Worm (Caenorhabditis elegans): ENCODE data around the gene Y38E10A.9.

Gene Y38E10A.9

DNA sequence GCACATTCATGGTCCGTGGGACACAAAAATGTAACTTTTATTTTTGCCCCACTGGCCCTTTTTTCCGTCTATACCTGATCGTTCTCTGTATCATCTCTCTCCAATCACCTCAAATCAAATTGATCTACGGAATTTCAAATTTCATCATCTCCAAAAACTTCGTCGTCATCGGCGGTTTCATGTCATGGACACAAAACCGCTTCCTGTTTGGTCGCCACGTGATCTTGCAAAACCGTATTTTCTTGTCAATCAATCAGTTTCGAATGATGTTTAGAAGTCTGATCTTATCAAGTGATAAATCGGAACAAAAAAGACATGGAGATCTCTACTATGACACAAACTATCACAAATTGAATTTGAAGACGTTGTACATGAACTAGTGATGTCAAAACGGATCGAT lies 16.9 kb downstream of the Y38E10A.9 start:
- TF ChIP-seq him-1 (tag; optimal IDR thresholded peaks at IDR 0.05) = no peak
- TF ChIP-seq K11D2.4 (GFP tag; IDR thresholded peaks at IDR 0.05) = no peak
- no peak for TF ChIP-seq ceh-27 (GFP tag; optimal IDR thresholded peaks at IDR 0.05)
- no peak for TF ChIP-seq ccch-3 (GFP tag; optimal IDR thresholded peaks at IDR 0.05)
- no peak for TF ChIP-seq sptf-2 (GFP tag; optimal IDR thresholded peaks at IDR 0.05)
- peak; percentile 37 for TF ChIP-seq lin-40 (tag; optimal IDR thresholded peaks at IDR 0.05)
- no peak for TF ChIP-seq die-1 (tag; optimal IDR thresholded peaks at IDR 0.05)
- TF ChIP-seq ztf-28 (GFP tag; IDR thresholded peaks at IDR 0.05) = no peak
- no peak for TF ChIP-seq rec-8 (tag; optimal IDR thresholded peaks at IDR 0.05)
- no peak for TF ChIP-seq nhr-179 (tag; optimal IDR thresholded peaks at IDR 0.05)
- peak; percentile 8 for TF ChIP-seq ztf-26 (tag; optimal IDR thresholded peaks at IDR 0.05)
- no peak for TF ChIP-seq snpc-1.3 (tag; optimal IDR thresholded peaks at IDR 0.05; ENCODE audit: insufficient read depth)
- no peak for TF ChIP-seq madf-8 (GFP tag; conservative IDR thresholded peaks at IDR 0.05)
- TF ChIP-seq F49E8.2 (tag; optimal IDR thresholded peaks at IDR 0.05; ENCODE audit: insufficient read depth) = no peak
- TF ChIP-seq cebp-1 (GFP tag; IDR thresholded peaks at IDR 0.05) = no peak
- TF ChIP-seq cebp-1 (tag; optimal IDR thresholded peaks at IDR 0.05) = no peak
- no peak for TF ChIP-seq ztf-18 (tag; optimal IDR thresholded peaks at IDR 0.05)
- no peak for TF ChIP-seq K12H6.12 (tag; optimal IDR thresholded peaks at IDR 0.05)

DNA sequence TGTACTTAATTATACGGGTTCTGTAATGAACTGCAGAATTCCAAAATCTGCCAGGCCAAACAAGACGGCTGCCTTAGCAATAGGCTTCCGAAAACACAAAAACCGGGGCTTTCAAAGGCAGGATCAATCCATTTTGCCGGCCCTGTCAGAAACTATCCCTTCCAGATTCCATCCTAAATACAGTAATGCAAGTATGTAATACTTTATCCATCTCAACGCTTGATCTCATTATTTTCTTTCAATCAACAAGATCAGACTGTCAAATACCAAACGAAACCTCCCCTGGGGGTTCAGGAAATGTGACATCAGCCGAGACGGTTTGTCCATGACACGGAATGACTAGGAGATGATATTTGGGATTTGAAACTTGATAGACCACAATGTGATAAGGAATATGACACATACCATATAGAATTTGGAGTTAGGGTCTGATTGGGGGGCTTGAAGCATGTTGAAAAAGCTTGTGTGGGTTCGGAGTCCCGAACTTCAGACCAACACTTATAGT lies 17.4 kb downstream of the Y38E10A.9 start:
- no peak for TF ChIP-seq ztf-18 (tag; optimal IDR thresholded peaks at IDR 0.05)
- TF ChIP-seq hlh-12 (tag; optimal IDR thresholded peaks at IDR 0.05) = no peak
- TF ChIP-seq let-526 (GFP tag; IDR thresholded peaks at IDR 0.05) = no peak
- no peak for TF ChIP-seq lin-40 (tag; optimal IDR thresholded peaks at IDR 0.05)
- no peak for TF ChIP-seq nfya-2 (GFP tag; IDR thresholded peaks at IDR 0.05)
- no peak for TF ChIP-seq Y79H2A.3 (GFP tag; conservative IDR thresholded peaks at IDR 0.05)
- TF ChIP-seq repo-1 (tag; optimal IDR thresholded peaks at IDR 0.05) = no peak
- TF ChIP-seq B0336.3 (GFP tag; IDR thresholded peaks at IDR 0.05) = no peak
- TF ChIP-seq tbx-9 (tag; optimal IDR thresholded peaks at IDR 0.05; ENCODE audit: borderline replicate concordance) = no peak

ce11 chrII:12626887-12627286 lies 18.1 kb downstream of the Y38E10A.9 start, which contains the start of gene nspe-7:
Gene nspe-7, plus strand, starts transcription at chrII:12627187.
- TF ChIP-seq hmg-1.2 (GFP tag; IDR thresholded peaks at IDR 0.05) (no peak), sdz-38 (tag; optimal IDR thresholded peaks at IDR 0.05) (no peak), F52B5.7 (tag; optimal IDR thresholded peaks at IDR 0.05) (no peak), zim-3 (tag; optimal IDR thresholded peaks at IDR 0.05) (no peak), rcor-1 (GFP tag; IDR thresholded peaks at IDR 0.05) (no peak), B0336.3 (GFP tag; IDR thresholded peaks at IDR 0.05) (no peak), ceh-100 (GFP tag; IDR thresholded peaks at IDR 0.05) (no peak), mxl-1 (tag; optimal IDR thresholded peaks at IDR 0.05) (no peak), aptf-3 (GFP tag; IDR thresholded peaks at IDR 0.05) (no peak), F39B2.1 (GFP tag; IDR thresholded peaks at IDR 0.05) (no peak), athp-1 (tag; optimal IDR thresholded peaks at IDR 0.05) (no peak), tbp1 (GFP tag; optimal IDR thresholded peaks at IDR 0.05) (no peak), attf-6 (GFP tag; IDR thresholded peaks at IDR 0.05) (no peak)

All from whole organism, young adult.